Fruit fly (Drosophila melanogaster): ENCODE results near the gene Zip102B.

Zip102B gene

DNA sequence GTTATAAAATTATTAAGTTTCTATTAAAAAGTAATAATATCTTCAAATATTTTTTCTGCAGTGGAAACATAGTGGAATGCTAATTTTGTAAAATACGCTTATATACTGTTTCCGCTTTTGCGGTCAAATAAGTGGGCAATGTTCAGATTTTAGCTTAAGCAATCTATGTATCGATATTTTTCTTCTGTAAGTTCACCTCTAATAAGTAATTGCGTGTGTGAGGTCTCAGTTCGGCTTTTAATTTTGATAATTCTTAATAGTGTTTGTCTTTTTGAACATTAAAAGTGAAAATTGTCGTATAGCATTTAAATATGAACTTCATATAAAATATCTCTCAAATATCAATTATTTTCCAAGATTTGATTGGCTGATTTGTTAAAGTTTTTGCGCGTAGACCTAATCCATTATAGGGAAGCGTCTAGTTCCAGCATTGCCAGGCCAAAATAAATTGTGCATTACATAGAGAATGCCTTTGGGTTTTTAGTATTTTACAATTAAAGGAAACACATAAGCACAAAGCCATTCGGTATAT is 45.9 kb upstream of the Zip102B start, which contains the start of gene Hcf (continued):
- TF ChIP-seq Doc3 (GFP tag; IDR thresholded peaks at IDR 0.05; ENCODE audit: partially characterized antibody): peak; percentile 25; the same call in 1 of the 3 replicates
- no peak for TF ChIP-seq abd-A (tag; optimal IDR thresholded peaks at IDR 0.05)
- no peak for TF ChIP-seq CG10366 (GFP tag; IDR thresholded peaks at IDR 0.05)
- TF ChIP-seq E2f2 (GFP tag; IDR thresholded peaks at IDR 0.05): 0 out of 2 replicates have a peak, but pooled peaks have one; percentile 29
- no peak for TF ChIP-seq cad (GFP tag; optimal IDR thresholded peaks at IDR 0.05)
- no peak for TF ChIP-seq mirr (GFP tag; optimal IDR thresholded peaks at IDR 0.05)
- peak; percentile 46 for TF ChIP-seq gem (tag; optimal IDR thresholded peaks at IDR 0.05)
- TF ChIP-seq stwl (tag; optimal IDR thresholded peaks at IDR 0.05): peak; percentile 43
- TF ChIP-seq Dref (GFP tag; IDR thresholded peaks at IDR 0.05): peak; percentile 84
- TF ChIP-seq Hr51 (GFP tag; optimal IDR thresholded peaks at IDR 0.05): no peak
- peak in 1 of 2 experiments; percentile 43 for TF ChIP-seq Eip74EF (GFP tag; optimal IDR thresholded peaks at IDR 0.05)
- peak in 1 of 2 experiments; percentile 66 for TF ChIP-seq eve (GFP tag; optimal IDR thresholded peaks at IDR 0.05)
- TF ChIP-seq Scr (GFP tag; IDR thresholded peaks at IDR 0.05; ENCODE audit: partially characterized antibody): peak; percentile 68
- peak; percentile 91 for TF ChIP-seq MESR4 (GFP tag; optimal IDR thresholded peaks at IDR 0.05)
- TF ChIP-seq CG3995 (GFP tag; optimal IDR thresholded peaks at IDR 0.05): peak; percentile 91
- peak; percentile 46 for TF ChIP-seq CG14710 (tag; optimal IDR thresholded peaks at IDR 0.05)
- peak in 1 of 3 experiments; percentile 66 for TF ChIP-seq Stat92E (GFP tag; optimal IDR thresholded peaks at IDR 0.05)
- TF ChIP-seq corto (GFP tag; optimal IDR thresholded peaks at IDR 0.05): peak; percentile 8
- TF ChIP-seq crol (GFP tag; IDR thresholded peaks at IDR 0.05): no peak
- peak; percentile 73 for TF ChIP-seq CG15479 (GFP tag; optimal IDR thresholded peaks at IDR 0.05)
- TF ChIP-seq row (GFP tag; IDR thresholded peaks at IDR 0.05): peak; percentile 90
- peak; percentile 22 for TF ChIP-seq mam (GFP tag; optimal IDR thresholded peaks at IDR 0.05)
- TF ChIP-seq CG7357 (GFP tag; IDR thresholded peaks at IDR 0.05): peak; percentile 100
- peak; percentile 32 for TF ChIP-seq jumu (GFP tag; optimal IDR thresholded peaks at IDR 0.05)
- peak; percentile 45; the same call in 1 of the 2 replicates for TF ChIP-seq inv (GFP tag; IDR thresholded peaks at IDR 0.05; ENCODE audit: partially characterized antibody)
- peak; percentile 70 for TF ChIP-seq sens (GFP tag)
- TF ChIP-seq Pdp1 (GFP tag; optimal IDR thresholded peaks at IDR 0.05): peak in 1 of 2 experiments; percentile 60
- TF ChIP-seq CG7963 (GFP tag; IDR thresholded peaks at IDR 0.05; ENCODE audit: partially characterized antibody): no peak
- peak; percentile 77 for TF ChIP-seq CG6791 (GFP tag; IDR thresholded peaks at IDR 0.05; ENCODE audit: partially characterized antibody)
- peak; percentile 42 for TF ChIP-seq CG34376 (GFP tag; optimal IDR thresholded peaks at IDR 0.05)
- no peak for TF ChIP-seq C15 (GFP tag; IDR thresholded peaks at IDR 0.05)
- TF ChIP-seq BtbVII (GFP tag; optimal IDR thresholded peaks at IDR 0.05): no peak
- no peak for TF ChIP-seq Fer2 (tag; optimal IDR thresholded peaks at IDR 0.05)
- TF ChIP-seq CG2116 (GFP tag; optimal IDR thresholded peaks at IDR 0.05): peak; percentile 55
- TF ChIP-seq CrebB (tag; optimal IDR thresholded peaks at IDR 0.05): no peak
- peak; percentile 100 for TF ChIP-seq ssp (GFP tag; IDR thresholded peaks at IDR 0.05)
- TF ChIP-seq CG13624 (GFP tag; optimal IDR thresholded peaks at IDR 0.05): no peak
- peak; percentile 43 for TF ChIP-seq CG13775 (GFP tag; optimal IDR thresholded peaks at IDR 0.05)
- TF ChIP-seq CG1602 (GFP tag; optimal IDR thresholded peaks at IDR 0.05): peak; percentile 27
- peak; percentile 13 for TF ChIP-seq CG6854 (GFP tag; optimal IDR thresholded peaks at IDR 0.05)
- TF ChIP-seq CG10979 (tag; optimal IDR thresholded peaks at IDR 0.05): no peak
- no peak for TF ChIP-seq CG5180 (GFP tag; optimal IDR thresholded peaks at IDR 0.05)
- peak; percentile 59 for TF ChIP-seq pfk (GFP tag; optimal IDR thresholded peaks at IDR 0.05)
- TF ChIP-seq Adf1 (GFP tag; IDR thresholded peaks at IDR 0.05): no peak
- TF ChIP-seq HLH4C (GFP tag; IDR thresholded peaks at IDR 0.05; ENCODE audit: partially characterized antibody): peak; percentile 54; the same call in 2 of the 3 replicates
- TF ChIP-seq Ets97D (GFP tag; optimal IDR thresholded peaks at IDR 0.05): peak; percentile 52
- no peak for TF ChIP-seq Max (GFP tag; optimal IDR thresholded peaks at IDR 0.05)
- peak; percentile 31 for TF ChIP-seq Elba2 (GFP tag; optimal IDR thresholded peaks at IDR 0.05)

All from whole organism, embryonic.